Worm (Caenorhabditis elegans) whole organism, L4 larva: ENCODE data around the gene cccp-1.

Experiments used
- R02D3.7 ChIP-seq: fragments of 150-350 bp; sonication (generic microtip); optimal IDR thresholded peaks from 3 replicates; lab custom pipeline; 2014; ENCODE audit warnings: missing biosample characterization, missing genetic modification characterization
- Y48G9A.11 ChIP-seq: fragments of 200-800 bp; sonication (Bioruptor generic); IDR thresholded peaks from 2 replicates; pipeline ENCODE4 v1.3.6; 2022; ENCODE audit warnings: missing genetic modification reagents, missing genetic modification characterization, missing compliant biosample characterization
- egl-27 ChIP-seq: sonication (generic microtip); optimal IDR thresholded peaks from 3 replicates; lab custom pipeline; 2017; ENCODE audit warnings: missing biosample characterization, missing genetic modification reagents, missing genetic modification characterization
- hlh-11 ChIP-seq: fragments of 200-800 bp; sonication (Bioruptor generic); optimal IDR thresholded peaks from 2 replicates; lab custom pipeline; 2018; ENCODE audit warnings: mild to moderate bottlenecking, missing genetic modification characterization, missing compliant biosample characterization
- mep-1 ChIP-seq: fragments of 150-350 bp; sonication (generic microtip); optimal IDR thresholded peaks from 3 replicates; lab custom pipeline; 2014; ENCODE audit warnings: missing biosample characterization, missing genetic modification characterization
- nhr-237 ChIP-seq: sonication (generic microtip); optimal IDR thresholded peaks from 2 replicates; lab custom pipeline; 2017; ENCODE audit warnings: missing biosample characterization, missing genetic modification characterization
- nhr-28 ChIP-seq: fragments of 150-350 bp; optimal IDR thresholded peaks from 2 replicates; lab custom pipeline; 2014; ENCODE audit warnings: missing biosample characterization, missing genetic modification characterization
- nhr-6 ChIP-seq: fragments of 150-350 bp; optimal IDR thresholded peaks from 2 replicates; lab custom pipeline; 2014; ENCODE audit warnings: missing biosample characterization, missing genetic modification characterization

DNA sequence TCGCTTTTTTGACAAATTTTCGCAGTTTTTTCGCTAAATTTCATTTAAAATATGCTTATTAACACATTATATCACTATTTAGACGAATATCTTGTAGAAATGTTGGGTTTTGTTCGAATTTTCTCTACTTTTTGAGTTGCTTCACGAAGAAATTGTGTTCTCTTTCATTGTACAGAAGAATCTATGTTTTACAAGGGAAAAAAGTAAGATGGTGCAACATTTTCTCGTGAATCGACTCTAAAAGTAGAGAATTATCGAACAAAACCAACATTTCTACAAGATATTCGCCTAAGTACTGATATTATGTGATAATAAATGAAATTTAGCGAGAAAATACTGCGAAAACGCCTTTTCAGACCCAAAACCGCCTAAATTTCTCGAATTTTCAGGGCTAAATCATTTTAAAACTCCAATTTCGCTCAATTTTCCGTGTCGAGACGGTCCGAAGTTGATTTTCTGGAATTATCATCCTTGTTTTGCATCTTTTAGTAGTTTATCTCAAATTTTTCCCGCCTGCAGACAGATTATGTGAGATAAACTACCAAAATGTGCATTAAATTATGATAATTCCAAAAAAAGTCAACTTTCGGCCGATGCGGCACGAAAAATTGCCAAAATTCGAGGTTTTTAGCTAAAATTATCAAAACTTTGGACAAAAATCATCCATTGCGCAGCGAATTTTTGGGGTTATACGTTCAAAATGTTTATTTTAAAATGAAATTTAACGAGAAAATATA, 45.0 kb upstream of the cccp-1 start:
- TF ChIP-seq nhr-237 (no peak), egl-27 (tag; lab: Kevin White, UChicago) (no peak), mep-1 (peak; percentile 32), Y48G9A.11 (no peak), nhr-28 (tag; lab: Kevin White, UChicago) (no peak), nhr-6 (tag; lab: Kevin White, UChicago) (no peak), hlh-11 (tag; lab: Kevin White, UChicago) (no peak), R02D3.7 (tag; lab: Kevin White, UChicago) (no peak)
